Worm (Caenorhabditis elegans): ENCODE data around the gene nspe-8.

- TF ChIP-seq ama-1 (optimal IDR thresholded peaks at IDR 0.05) (no peak), tbx-37 (GFP tag; conservative IDR thresholded peaks at IDR 0.05) (no peak), flt-1 (GFP tag; IDR thresholded peaks at IDR 0.05) (no peak), pes-1 (GFP tag; IDR thresholded peaks at IDR 0.05) (no peak), sea-1 (GFP tag; conservative IDR thresholded peaks at IDR 0.05) (no peak), F13C5.2 (tag; optimal IDR thresholded peaks at IDR 0.05) (no peak), tra-4 (tag; optimal IDR thresholded peaks at IDR 0.05) (no peak), ceh-13 (GFP tag; optimal IDR thresholded peaks at IDR 0.05) (no peak), tbx-11 (GFP tag; IDR thresholded peaks at IDR 0.05) (no peak), aly-1 (tag; optimal IDR thresholded peaks at IDR 0.05) (no peak), B0310.2 (tag; optimal IDR thresholded peaks at IDR 0.05) (no peak)
Measured at ce11 chrII:12668874-12669273, 47.1 kb upstream of the nspe-8 start.

All from whole organism, early embryonic.